Worm (Caenorhabditis elegans) whole organism, late embryonic: ENCODE results near the gene F34H10.3.

Experiments used
- ahr-1 ChIP-seq: sonication (generic microtip); optimal IDR thresholded peaks from 2 replicates; lab custom pipeline; 2016; ENCODE audit warnings: missing genetic modification characterization, missing compliant biosample characterization
- ama-1 ChIP-seq: fragments of 150-350 bp; optimal IDR thresholded peaks from 2 replicates; lab custom pipeline; 2014
- ceh-19 ChIP-seq: fragments of 200-800 bp; sonication (Bioruptor generic); optimal IDR thresholded peaks from 2 replicates; lab custom pipeline; 2018; ENCODE audit warnings: mild to moderate bottlenecking, missing genetic modification characterization, missing compliant biosample characterization
- dve-1 ChIP-seq: sonication (generic microtip); optimal IDR thresholded peaks from 2 replicates; lab custom pipeline; 2017; ENCODE audit warnings: antibody characterized with exemption, mild to moderate bottlenecking, missing genetic modification characterization, missing compliant biosample characterization
- ets-4 ChIP-seq: sonication (generic microtip); optimal IDR thresholded peaks from 2 replicates; lab custom pipeline; 2016; ENCODE audit warnings: missing genetic modification characterization, missing compliant biosample characterization
- gmeb-2 ChIP-seq: sonication (generic microtip); optimal IDR thresholded peaks from 2 replicates; lab custom pipeline; 2016; ENCODE audit warnings: missing genetic modification characterization, inconsistent platforms, missing compliant biosample characterization
- lim-6 ChIP-seq: sonication (generic microtip); optimal IDR thresholded peaks from 2 replicates; lab custom pipeline; 2016; ENCODE audit warnings: missing genetic modification characterization, missing compliant biosample characterization
- lin-11 ChIP-seq: fragments of 200-800 bp; sonication (Bioruptor generic); optimal IDR thresholded peaks from 2 replicates; lab custom pipeline; 2018; ENCODE audit warnings: mild to moderate bottlenecking, missing genetic modification characterization, missing compliant biosample characterization
- npax-4 ChIP-seq: sonication (generic microtip); optimal IDR thresholded peaks from 2 replicates; lab custom pipeline; 2016; ENCODE audit warnings: missing genetic modification characterization, missing compliant biosample characterization
- pag-3 ChIP-seq: sonication (generic microtip); optimal IDR thresholded peaks from 2 replicates; lab custom pipeline; 2016; ENCODE audit warnings: missing compliant biosample characterization, missing genetic modification characterization, borderline replicate concordance
- pha-4 ChIP-seq: fragments of 150-350 bp; optimal IDR thresholded peaks from 2 replicates; lab custom pipeline; 2018; ENCODE audit warnings: missing biosample characterization, missing genetic modification reagents, missing genetic modification characterization
- ref-2 ChIP-seq: sonication (generic microtip); optimal IDR thresholded peaks from 2 replicates; lab custom pipeline; 2016; ENCODE audit warnings: missing genetic modification characterization, missing compliant biosample characterization
- sox-2 ChIP-seq: fragments of 200-800 bp; sonication (Bioruptor generic); IDR thresholded peaks from 2 replicates; pipeline ENCODE4 v1.3.6; 2022; ENCODE audit warnings: missing genetic modification reagents, missing genetic modification characterization, missing compliant biosample characterization
- unc-86 ChIP-seq: sonication (generic microtip); optimal IDR thresholded peaks from 2 replicates; lab custom pipeline; 2016; ENCODE audit warnings: missing genetic modification characterization, missing compliant biosample characterization

DNA sequence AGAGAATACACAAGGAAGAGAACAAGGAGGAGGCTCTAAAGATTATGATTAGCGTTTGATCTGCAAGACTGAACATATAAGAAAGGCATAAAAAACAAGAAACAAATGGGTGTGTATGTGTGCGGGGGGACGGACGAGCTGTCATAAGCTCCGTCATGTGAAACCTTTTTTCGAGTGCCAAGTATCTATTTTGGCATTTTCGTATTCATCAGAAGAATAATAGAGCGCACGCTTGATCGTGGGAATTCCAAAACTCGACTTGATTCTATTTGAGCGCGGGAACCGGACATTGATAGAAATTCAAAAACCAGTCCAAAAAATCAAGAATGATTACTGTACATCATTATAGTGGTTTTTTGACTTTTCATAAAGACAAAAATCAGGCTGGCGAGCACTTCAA lies 21.9 kb upstream of the F34H10.3 start:
- TF ChIP-seq lim-6 (tag; lab: Kevin White, UChicago) (no peak), sox-2 (GFP tag; lab: Robert Waterston, UW) (no peak), ets-4 (tag; lab: Kevin White, UChicago) (no peak), pag-3 (no peak), pha-4 (tag; lab: Kevin White, UChicago) (no peak), npax-4 (no peak), unc-86 (tag; lab: Kevin White, UChicago) (no peak), ahr-1 (tag; lab: Kevin White, UChicago) (no peak), dve-1 (no peak), lin-11 (tag; lab: Kevin White, UChicago) (no peak), ceh-19 (GFP tag; lab: Kevin White, UChicago) (no peak), gmeb-2 (no peak), ref-2 (tag; lab: Kevin White, UChicago) (no peak), ama-1 (no peak)
